Worm (Caenorhabditis elegans) whole organism, late embryonic: ENCODE data around the gene K07E1.1.

Experiments used
- C38D4.7 ChIP-seq: fragments of 200-800 bp; sonication (Bioruptor generic); optimal IDR thresholded peaks from 2 replicates; lab custom pipeline; 2018; ENCODE audit warnings: mild to moderate bottlenecking, missing genetic modification characterization, moderate library complexity, missing compliant biosample characterization
- F13H6.1 ChIP-seq: sonication (generic microtip); optimal IDR thresholded peaks from 2 replicates; lab custom pipeline; 2016; ENCODE audit warnings: missing genetic modification characterization, missing compliant biosample characterization
- K02D7.2 ChIP-seq: sonication (generic microtip); optimal IDR thresholded peaks from 2 replicates; lab custom pipeline; 2017; ENCODE audit warnings: mild to moderate bottlenecking, missing genetic modification characterization, missing compliant biosample characterization
- Y22D7AL.16 ChIP-seq: sonication (generic microtip); optimal IDR thresholded peaks from 2 replicates; lab custom pipeline; 2016; ENCODE audit warnings: missing genetic modification characterization, missing compliant biosample characterization
- ceh-14 ChIP-seq: sonication (generic microtip); optimal IDR thresholded peaks from 2 replicates; lab custom pipeline; 2016; ENCODE audit warnings: missing genotype, missing genetic modification characterization, missing compliant biosample characterization
- ceh-18 ChIP-seq: sonication (generic microtip); optimal IDR thresholded peaks from 2 replicates; lab custom pipeline; 2016; ENCODE audit warnings: missing genetic modification characterization, missing compliant biosample characterization
- ceh-19 ChIP-seq: fragments of 200-800 bp; sonication (Bioruptor generic); optimal IDR thresholded peaks from 2 replicates; lab custom pipeline; 2018; ENCODE audit warnings: mild to moderate bottlenecking, missing genetic modification characterization, missing compliant biosample characterization
- ceh-2 ChIP-seq: sonication (generic microtip); optimal IDR thresholded peaks from 2 replicates; lab custom pipeline; 2016; ENCODE audit warnings: missing genotype, missing genetic modification characterization, missing compliant biosample characterization
- ceh-22 ChIP-seq: sonication (generic microtip); optimal IDR thresholded peaks from 2 replicates; lab custom pipeline; 2017; ENCODE audit warnings: missing biosample characterization, missing genetic modification characterization
- ceh-30 ChIP-seq: fragments of 150-350 bp; optimal IDR thresholded peaks from 2 replicates; lab custom pipeline; 2014; ENCODE audit warnings: missing biosample characterization, missing genetic modification characterization
- ceh-31 ChIP-seq: sonication (generic microtip); optimal IDR thresholded peaks from 2 replicates; lab custom pipeline; 2016; ENCODE audit warnings: missing genetic modification characterization, missing compliant biosample characterization
- ceh-34 ChIP-seq: sonication (generic microtip); optimal IDR thresholded peaks from 2 replicates; lab custom pipeline; 2016; ENCODE audit warnings: mild to moderate bottlenecking, missing genetic modification characterization, missing compliant biosample characterization
- ceh-45 ChIP-seq: fragments of 200-800 bp; sonication (Bioruptor generic); IDR thresholded peaks from 2 replicates; pipeline ENCODE4 v1.3.6; 2022; ENCODE audit warnings: missing genetic modification reagents, missing genetic modification characterization, missing compliant biosample characterization
- dmd-4 ChIP-seq: sonication (generic microtip); optimal IDR thresholded peaks from 2 replicates; lab custom pipeline; 2016; ENCODE audit warnings: borderline replicate concordance, missing genetic modification characterization, missing compliant biosample characterization
- dve-1 ChIP-seq: sonication (generic microtip); optimal IDR thresholded peaks from 2 replicates; lab custom pipeline; 2017; ENCODE audit warnings: antibody characterized with exemption, mild to moderate bottlenecking, missing genetic modification characterization, missing compliant biosample characterization
- ets-4 ChIP-seq: sonication (generic microtip); optimal IDR thresholded peaks from 2 replicates; lab custom pipeline; 2016; ENCODE audit warnings: missing genetic modification characterization, missing compliant biosample characterization
- fkh-10 ChIP-seq: fragments of 150-350 bp; optimal IDR thresholded peaks from 2 replicates; lab custom pipeline; 2014; ENCODE audit warnings: missing biosample characterization, missing genetic modification reagents, missing genetic modification characterization
- gmeb-2 ChIP-seq: sonication (generic microtip); optimal IDR thresholded peaks from 2 replicates; lab custom pipeline; 2016; ENCODE audit warnings: missing genetic modification characterization, inconsistent platforms, missing compliant biosample characterization
- hlh-13 ChIP-seq: fragments of 200-800 bp; sonication (Bioruptor generic); optimal IDR thresholded peaks from 2 replicates; lab custom pipeline; 2018; ENCODE audit warnings: mild to moderate bottlenecking, missing genetic modification characterization, missing compliant biosample characterization
- hlh-15 ChIP-seq: sonication (generic microtip); optimal IDR thresholded peaks from 2 replicates; lab custom pipeline; 2016; ENCODE audit warnings: missing genetic modification characterization, missing compliant biosample characterization
- hlh-30 ChIP-seq: sonication (generic microtip); optimal IDR thresholded peaks from 2 replicates; lab custom pipeline; 2017; ENCODE audit warnings: antibody characterized with exemption, missing genetic modification characterization, missing compliant biosample characterization; ENCODE audit not compliant: insufficient read depth
- hlh-8 ChIP-seq: sonication (generic microtip); optimal IDR thresholded peaks from 2 replicates; lab custom pipeline; 2016; ENCODE audit warnings: missing genotype, missing genetic modification characterization, missing compliant biosample characterization
- lim-6 ChIP-seq: sonication (generic microtip); optimal IDR thresholded peaks from 2 replicates; lab custom pipeline; 2016; ENCODE audit warnings: missing genetic modification characterization, missing compliant biosample characterization
- lin-11 ChIP-seq: fragments of 200-800 bp; sonication (Bioruptor generic); optimal IDR thresholded peaks from 2 replicates; lab custom pipeline; 2018; ENCODE audit warnings: mild to moderate bottlenecking, missing genetic modification characterization, missing compliant biosample characterization
- nfya-1 ChIP-seq: sonication (generic microtip); optimal IDR thresholded peaks from 2 replicates; lab custom pipeline; 2017; ENCODE audit warnings: missing genetic modification characterization, mild to moderate bottlenecking, missing compliant biosample characterization, antibody characterized with exemption, moderate library complexity
- nhr-11 ChIP-seq: fragments of 150-350 bp; optimal IDR thresholded peaks from 2 replicates; lab custom pipeline; 2014; ENCODE audit warnings: missing biosample characterization, missing genetic modification characterization
- pat-9 ChIP-seq: fragments of 200-800 bp; sonication (Bioruptor generic); optimal IDR thresholded peaks from 2 replicates; lab custom pipeline; 2018; ENCODE audit warnings: mild to moderate bottlenecking, missing genetic modification characterization, moderate library complexity, missing compliant biosample characterization
- pax-1 ChIP-seq: fragments of 150-350 bp; optimal IDR thresholded peaks from 2 replicates; lab custom pipeline; 2014; ENCODE audit warnings: missing biosample characterization, missing genetic modification characterization
- pha-2 ChIP-seq: sonication (generic microtip); optimal IDR thresholded peaks from 2 replicates; lab custom pipeline; 2017; ENCODE audit warnings: mild to moderate bottlenecking, missing genetic modification characterization, missing compliant biosample characterization
- pha-4 ChIP-seq: fragments of 150-350 bp; optimal IDR thresholded peaks from 2 replicates; lab custom pipeline; 2018; ENCODE audit warnings: missing biosample characterization, missing genetic modification reagents, missing genetic modification characterization
- pqm-1 ChIP-seq: sonication (generic microtip); optimal IDR thresholded peaks from 2 replicates; lab custom pipeline; 2016; ENCODE audit warnings: missing genetic modification characterization, missing compliant biosample characterization
- pros-1 ChIP-seq: fragments of 150-350 bp; optimal IDR thresholded peaks from 2 replicates; lab custom pipeline; 2014; ENCODE audit warnings: missing biosample characterization, missing genetic modification reagents, missing genetic modification characterization
- rnt-1 ChIP-seq: sonication (generic microtip); optimal IDR thresholded peaks from 2 replicates; lab custom pipeline; 2016; ENCODE audit warnings: missing genetic modification characterization, missing compliant biosample characterization
- sdc-2 ChIP-seq: sonication (generic microtip); optimal IDR thresholded peaks from 2 replicates; lab custom pipeline; 2016; ENCODE audit warnings: missing genotype, missing genetic modification characterization, missing compliant biosample characterization
- sox-2 ChIP-seq: fragments of 200-800 bp; sonication (Bioruptor generic); IDR thresholded peaks from 2 replicates; pipeline ENCODE4 v1.3.6; 2022; ENCODE audit warnings: missing genetic modification reagents, missing genetic modification characterization, missing compliant biosample characterization
- sox-4 ChIP-seq: sonication (generic microtip); optimal IDR thresholded peaks from 2 replicates; lab custom pipeline; 2017; ENCODE audit warnings: mild to moderate bottlenecking, missing genetic modification characterization, inconsistent platforms, missing compliant biosample characterization
- syd-9 ChIP-seq: sonication (generic microtip); optimal IDR thresholded peaks from 2 replicates; lab custom pipeline; 2016; ENCODE audit warnings: mild to moderate bottlenecking, missing genetic modification characterization, moderate library complexity, missing compliant biosample characterization
- tbx-2 ChIP-seq: sonication (generic microtip); optimal IDR thresholded peaks from 2 replicates; lab custom pipeline; 2016; ENCODE audit warnings: missing genetic modification characterization, missing compliant biosample characterization
- tbx-7 ChIP-seq: sonication (generic microtip); optimal IDR thresholded peaks from 2 replicates; lab custom pipeline; 2016; ENCODE audit warnings: missing genotype, missing genetic modification characterization, missing compliant biosample characterization
- unc-42 ChIP-seq: sonication (generic microtip); optimal IDR thresholded peaks from 2 replicates; lab custom pipeline; 2016; ENCODE audit warnings: missing genotype, missing genetic modification characterization, missing compliant biosample characterization
- unc-55 ChIP-seq: sonication (generic microtip); optimal IDR thresholded peaks from 2 replicates; lab custom pipeline; 2017; ENCODE audit warnings: missing biosample characterization, missing genetic modification reagents, missing genetic modification characterization
- zip-5 ChIP-seq: sonication (generic microtip); optimal IDR thresholded peaks from 2 replicates; lab custom pipeline; 2016; ENCODE audit warnings: missing genetic modification characterization, missing compliant biosample characterization

K07E1.1 gene

DNA sequence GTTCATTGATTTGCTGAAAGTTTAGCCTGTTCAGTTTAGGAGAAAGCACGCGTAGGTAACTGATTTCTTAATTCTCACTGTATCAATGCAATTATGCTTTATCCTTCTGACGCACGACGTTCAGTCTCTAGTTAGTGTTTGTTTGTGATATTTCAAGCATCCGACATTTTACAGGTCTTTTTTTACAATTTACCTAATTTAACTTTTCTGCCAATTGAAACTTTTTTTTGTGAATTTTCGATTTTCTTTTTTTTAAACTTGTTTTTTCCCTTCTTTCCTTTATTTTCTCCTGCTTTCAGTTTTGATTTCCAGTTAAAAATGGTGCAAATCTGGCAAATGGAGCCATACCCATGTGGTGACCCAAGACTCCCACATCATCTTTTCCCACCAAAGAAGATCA lies at the start of gene K07E1.1:
TSS of gene K07E1.1 (plus strand) at position 301 of the 400 bp plus-strand sequence.
- TF ChIP-seq ceh-22 (tag; lab: Kevin White, UChicago) (no peak), hlh-13 (GFP tag; lab: Kevin White, UChicago) (no peak), pha-2 (no peak), pax-1 (tag; lab: Kevin White, UChicago) (no peak), ceh-34 (no peak), pha-4 (tag; lab: Kevin White, UChicago) (no peak), dve-1 (tag; lab: Kevin White, UChicago) (no peak), ceh-19 (no peak)

DNA sequence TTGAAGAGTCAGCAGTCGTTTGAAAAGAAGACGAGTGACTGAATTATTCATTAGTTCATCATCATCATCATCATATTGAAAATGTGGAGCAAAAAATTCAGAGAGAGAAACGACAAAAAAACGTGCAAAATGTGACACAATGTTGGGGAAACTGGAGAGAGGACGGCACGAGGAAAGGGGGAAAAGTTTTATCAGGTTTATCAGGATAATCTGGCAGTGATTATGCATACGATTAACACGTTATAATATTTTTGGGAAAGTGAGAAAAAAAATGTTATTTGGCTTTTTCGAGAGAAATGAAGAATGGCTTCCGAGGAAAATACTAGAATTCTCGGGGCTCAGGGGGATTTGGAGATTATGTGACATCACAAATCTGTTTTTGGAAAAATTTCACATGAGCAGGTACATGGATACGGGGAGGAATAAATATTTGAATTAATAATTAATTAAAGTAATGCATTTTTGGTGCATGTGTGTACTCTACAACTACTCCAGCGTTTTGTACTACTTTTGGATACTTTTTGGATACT lies 45.7 kb upstream of the K07E1.1 start, which contains the start of gene camt-1:
TSS of gene camt-1 (minus strand) at position 51 of the 530 bp plus-strand sequence.
- TF ChIP-seq nfya-1 (no peak), ceh-22 (tag; lab: Kevin White, UChicago) (no peak), F13H6.1 (tag; lab: Kevin White, UChicago) (no peak)

DNA sequence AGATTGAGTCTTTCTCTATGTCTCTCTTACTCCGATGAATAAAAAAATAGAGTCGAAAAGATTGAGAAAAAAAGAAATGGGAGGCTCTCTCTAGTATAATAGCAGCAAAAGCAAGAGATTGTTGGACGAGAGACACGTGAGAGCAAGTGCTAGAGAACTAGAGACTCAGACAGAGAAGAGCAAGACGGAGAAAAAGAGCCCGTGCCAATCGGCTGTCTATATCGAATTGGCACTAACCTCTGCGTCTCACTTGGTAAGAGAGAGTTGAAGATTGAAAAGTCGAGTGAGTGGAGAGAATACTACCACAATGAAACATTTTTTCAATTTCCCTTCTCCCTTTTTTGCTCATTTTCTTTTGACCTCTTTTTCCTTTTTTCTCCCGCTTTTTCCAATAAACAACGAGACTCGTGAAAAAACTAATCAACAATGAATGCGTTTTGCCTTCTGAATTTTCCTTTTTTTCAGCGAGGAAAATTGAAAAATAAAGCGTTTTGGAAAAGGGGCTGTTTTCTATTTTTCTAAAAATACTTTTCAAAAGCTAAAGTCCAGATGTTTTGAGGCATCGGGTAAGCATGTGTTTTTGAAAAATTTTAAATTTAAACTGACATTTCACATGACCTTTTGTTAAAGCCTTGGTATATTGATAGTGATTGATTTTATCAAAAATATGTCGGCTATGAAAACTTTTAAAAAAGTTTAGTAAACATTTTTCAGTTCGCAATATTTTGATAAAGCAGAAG lies 44.2 kb upstream of the K07E1.1 start:
- TF ChIP-seq ceh-45 (GFP tag; lab: Robert Waterston, UW) (no peak), sox-2 (GFP tag; lab: Robert Waterston, UW) (no peak), hlh-30 (tag; lab: Kevin White, UChicago) (peak; percentile 86), Y22D7AL.16 (no peak), tbx-7 (no peak), dmd-4 (no peak), pros-1 (tag; lab: Kevin White, UChicago) (peak; percentile 26), ceh-14 (tag; lab: Kevin White, UChicago) (peak; percentile 83), unc-42 (tag; lab: Kevin White, UChicago) (peak; percentile 83), hlh-8 (no peak), pqm-1 (tag; lab: Kevin White, UChicago) (no peak), ets-4 (tag; lab: Kevin White, UChicago) (no peak), ceh-34 (peak; percentile 30), ceh-30 (tag; lab: Kevin White, UChicago) (no peak), gmeb-2 (tag; lab: Kevin White, UChicago) (no peak), lin-11 (tag; lab: Kevin White, UChicago) (no peak), C38D4.7 (GFP tag; lab: Kevin White, UChicago) (no peak), fkh-10 (GFP tag; lab: Kevin White, UChicago) (no peak), pat-9 (tag; lab: Kevin White, UChicago) (no peak), rnt-1 (tag; lab: Kevin White, UChicago) (no peak), ceh-18 (peak; percentile 70), ceh-2 (tag; lab: Kevin White, UChicago) (no peak), pha-2 (no peak), unc-55 (GFP tag; lab: Kevin White, UChicago) (peak; percentile 77), syd-9 (tag; lab: Kevin White, UChicago) (no peak), tbx-2 (tag; lab: Kevin White, UChicago) (peak; percentile 42), nfya-1 (peak; percentile 92), K02D7.2 (tag; lab: Kevin White, UChicago) (no peak), pax-1 (tag; lab: Kevin White, UChicago) (no peak), ceh-31 (tag; lab: Kevin White, UChicago) (peak; percentile 56), lim-6 (no peak), hlh-15 (tag; lab: Kevin White, UChicago) (no peak), sox-4 (tag; lab: Kevin White, UChicago) (no peak), nhr-11 (tag; lab: Kevin White, UChicago) (no peak), sdc-2 (tag; lab: Kevin White, UChicago) (peak; percentile 4), zip-5 (tag; lab: Kevin White, UChicago) (no peak)
